Worm (Caenorhabditis elegans): ENCODE measurements around the gene far-2.
A peak's percentile ranks its signal among the peaks of the same experiment; 100 is the strongest.

The far-2 gene

DNA sequence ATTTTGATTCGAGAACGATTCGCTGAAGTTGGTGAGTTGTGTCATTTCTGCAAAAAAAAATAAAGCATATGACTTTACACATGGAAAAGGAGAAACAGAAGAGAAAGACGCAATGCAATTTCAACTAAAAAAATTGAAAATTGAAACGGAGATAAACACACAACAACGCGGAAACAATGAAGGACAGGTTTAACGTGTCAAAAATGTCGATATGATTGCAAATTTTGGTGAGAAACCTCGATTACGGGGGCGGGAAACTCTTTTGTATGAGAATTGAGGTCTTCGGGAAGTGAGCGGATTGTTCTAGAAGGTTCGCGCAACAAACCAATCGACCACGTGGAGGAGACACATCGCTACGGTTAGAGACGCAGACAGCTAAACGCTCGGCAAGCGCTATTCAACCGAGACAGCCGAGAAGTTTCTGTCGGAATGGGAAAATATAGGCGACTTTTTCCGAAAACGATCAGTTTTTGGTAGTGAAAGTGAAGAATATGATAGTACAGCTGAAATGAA lies 27.8 kb upstream of the far-2 start, which contains the start of gene R107.5 (continued):
- TF ChIP-seq nhr-76 (tag; optimal IDR thresholded peaks at IDR 0.05): peak; percentile 71
- TF ChIP-seq madf-9 (GFP tag; conservative IDR thresholded peaks at IDR 0.05): peak; percentile 93
- TF ChIP-seq nhr-111 (GFP tag; optimal IDR thresholded peaks at IDR 0.05): peak; percentile 97
- no peak for TF ChIP-seq attf-4 (tag; optimal IDR thresholded peaks at IDR 0.05)
- TF ChIP-seq nhr-28 (tag; optimal IDR thresholded peaks at IDR 0.05): peak; percentile 75
- TF ChIP-seq mdt-29 (GFP tag; IDR thresholded peaks at IDR 0.05): peak; percentile 100
- peak; percentile 81 for TF ChIP-seq lin-38 (GFP tag; IDR thresholded peaks at IDR 0.05)
- peak; percentile 89; the same call in 1 of the 2 replicates for TF ChIP-seq nhr-42 (GFP tag; IDR thresholded peaks at IDR 0.05)
- peak; percentile 86 to 98 for TF ChIP-seq mdl-1 (tag; optimal IDR thresholded peaks at IDR 0.05)
- TF ChIP-seq zfp-3 (GFP tag; conservative IDR thresholded peaks at IDR 0.05): peak; percentile 97
- peak; percentile 92 for TF ChIP-seq lin-1 (GFP tag; IDR thresholded peaks at IDR 0.05)
- peak; percentile 96 for TF ChIP-seq gei-8 (GFP tag; optimal IDR thresholded peaks at IDR 0.05)
- TF ChIP-seq mxl-2 (GFP tag; conservative IDR thresholded peaks at IDR 0.05): peak; percentile 56; the same call in 1 of the 2 replicates
- peak; percentile 91 for TF ChIP-seq arid-1 (GFP tag; conservative IDR thresholded peaks at IDR 0.05)
- peak; percentile 66 to 86 for TF ChIP-seq hif-1 (tag; optimal IDR thresholded peaks at IDR 0.05)
- peak; percentile 87 for TF ChIP-seq ctbp-1 (GFP tag; IDR thresholded peaks at IDR 0.05)
- TF ChIP-seq F49E8.2 (tag; optimal IDR thresholded peaks at IDR 0.05; ENCODE audit: borderline replicate concordance): no peak
- TF ChIP-seq F10B5.3 (tag; optimal IDR thresholded peaks at IDR 0.05): peak; percentile 48
- peak; percentile 92 for TF ChIP-seq set-16 (GFP tag; IDR thresholded peaks at IDR 0.05)
- no peak for TF ChIP-seq egl-27 (tag; optimal IDR thresholded peaks at IDR 0.05)
- no peak for TF ChIP-seq snpc-4 (tag; optimal IDR thresholded peaks at IDR 0.05)
- TF ChIP-seq hmg-1.1 (GFP tag; IDR thresholded peaks at IDR 0.05): peak; percentile 93
- TF ChIP-seq ztf-7 (tag; optimal IDR thresholded peaks at IDR 0.05): peak; percentile 21
- TF ChIP-seq lim-7 (GFP tag; IDR thresholded peaks at IDR 0.05): peak; percentile 67; the same call in 1 of the 2 replicates
- no peak for TF ChIP-seq skn-1 (tag; optimal IDR thresholded peaks at IDR 0.05)
- peak; percentile 89 for TF ChIP-seq spr-3 (GFP tag; optimal IDR thresholded peaks at IDR 0.05)
- TF ChIP-seq lin-39 (tag; optimal IDR thresholded peaks at IDR 0.05): no peak
- TF ChIP-seq saeg-2 (GFP tag; IDR thresholded peaks at IDR 0.05): peak; percentile 90
- peak; percentile 82 for TF ChIP-seq F37D6.2 (tag; optimal IDR thresholded peaks at IDR 0.05)
- no peak for TF ChIP-seq F26F4.8 (GFP tag; conservative IDR thresholded peaks at IDR 0.05)
- TF ChIP-seq daf-16 (GFP tag; optimal IDR thresholded peaks at IDR 0.05): peak; percentile 54 to 93
- peak; percentile 41 for TF ChIP-seq daf-16 (tag; optimal IDR thresholded peaks at IDR 0.05)
- TF ChIP-seq lir-3 (tag; optimal IDR thresholded peaks at IDR 0.05): no peak
- TF ChIP-seq zag-1 (tag; optimal IDR thresholded peaks at IDR 0.05): no peak
- no peak for TF ChIP-seq ceh-44 (GFP tag; IDR thresholded peaks at IDR 0.05)
- TF ChIP-seq mes-2 (tag; optimal IDR thresholded peaks at IDR 0.05; ENCODE audit: poor library complexity, severe bottlenecking): peak; percentile 72
- TF ChIP-seq Y75B8A.6 (GFP tag; IDR thresholded peaks at IDR 0.05): peak; percentile 92
- TF ChIP-seq madf-5 (GFP tag; IDR thresholded peaks at IDR 0.05): peak; percentile 47 to 79; a peak in 2 of 4 replicates
- TF ChIP-seq dpl-1 (GFP tag; optimal IDR thresholded peaks at IDR 0.05): peak; percentile 73
- TF ChIP-seq nhr-48 (tag; optimal IDR thresholded peaks at IDR 0.05): peak; percentile 94
- peak; percentile 83 for TF ChIP-seq snpc-1.2 (GFP tag; IDR thresholded peaks at IDR 0.05)
- peak; percentile 88 for TF ChIP-seq nhr-10 (tag; optimal IDR thresholded peaks at IDR 0.05)
- TF ChIP-seq lin-29 (GFP tag; IDR thresholded peaks at IDR 0.05): peak; percentile 93
- no peak for TF ChIP-seq pqm-1 (tag; optimal IDR thresholded peaks at IDR 0.05)
- TF ChIP-seq hlh-11 (tag; optimal IDR thresholded peaks at IDR 0.05): peak; percentile 99
- peak; percentile 94 for TF ChIP-seq dve-1 (tag; optimal IDR thresholded peaks at IDR 0.05; ENCODE audit: insufficient read depth)
- 0 out of 2 replicates have a peak, but pooled peaks have one; percentile 8 for TF ChIP-seq F44E2.7 (GFP tag; IDR thresholded peaks at IDR 0.05)
- TF ChIP-seq dmd-8 (GFP tag; IDR thresholded peaks at IDR 0.05): 0 out of 2 replicates have a peak, but pooled peaks have one; percentile 24
- peak; percentile 74 for TF ChIP-seq nhr-77 (tag; optimal IDR thresholded peaks at IDR 0.05)
- no peak for TF ChIP-seq aly-2 (tag; optimal IDR thresholded peaks at IDR 0.05)
- TF ChIP-seq daf-19 (GFP tag; conservative IDR thresholded peaks at IDR 0.05): peak; percentile 90
